Worm (Caenorhabditis elegans) whole organism, dauer: ENCODE data around the gene nas-4.

ENCODE experiments used
- unc-62 ChIP-seq: sonication (generic microtip); optimal IDR thresholded peaks from 2 replicates; lab custom pipeline; 2017; ENCODE audit warnings: missing biosample characterization, missing genetic modification reagents, missing genetic modification characterization

nas-4 gene

DNA sequence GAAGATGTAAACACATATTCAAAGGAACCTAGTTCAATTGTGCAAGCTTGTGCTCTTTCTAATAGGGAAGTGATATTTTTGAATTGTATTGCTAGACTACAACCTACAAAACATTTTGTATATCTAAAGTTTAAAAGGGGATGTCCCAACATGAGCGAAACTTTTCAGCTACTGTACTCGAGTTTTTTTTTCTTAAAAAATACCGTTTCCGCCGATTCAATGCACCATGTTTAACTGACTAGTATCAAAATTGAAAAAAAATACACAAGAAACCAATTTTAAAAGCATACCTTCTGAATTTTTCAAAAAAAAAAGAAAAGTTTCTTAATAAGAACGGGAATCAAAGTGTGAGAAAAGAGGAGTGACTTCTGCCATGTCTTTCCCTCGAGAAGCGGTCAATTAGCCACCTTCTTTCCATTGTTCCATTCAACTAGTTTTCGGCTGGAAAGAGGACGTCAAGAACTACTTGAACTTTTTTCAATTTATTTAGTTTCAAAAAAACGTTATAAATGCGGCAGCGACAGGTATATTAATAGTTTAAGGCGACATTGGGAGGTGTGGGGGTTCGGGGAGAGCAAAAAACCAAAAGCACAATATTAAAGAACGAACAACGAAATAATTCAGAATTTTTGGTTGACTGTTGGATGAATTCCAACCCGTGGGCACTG lies at the start of gene nas-4:
Gene nas-4, minus strand, starts transcription at position 351 of the 668 bp plus-strand sequence.
- no peak for TF ChIP-seq unc-62 (GFP tag; lab: Kevin White, UChicago)

DNA sequence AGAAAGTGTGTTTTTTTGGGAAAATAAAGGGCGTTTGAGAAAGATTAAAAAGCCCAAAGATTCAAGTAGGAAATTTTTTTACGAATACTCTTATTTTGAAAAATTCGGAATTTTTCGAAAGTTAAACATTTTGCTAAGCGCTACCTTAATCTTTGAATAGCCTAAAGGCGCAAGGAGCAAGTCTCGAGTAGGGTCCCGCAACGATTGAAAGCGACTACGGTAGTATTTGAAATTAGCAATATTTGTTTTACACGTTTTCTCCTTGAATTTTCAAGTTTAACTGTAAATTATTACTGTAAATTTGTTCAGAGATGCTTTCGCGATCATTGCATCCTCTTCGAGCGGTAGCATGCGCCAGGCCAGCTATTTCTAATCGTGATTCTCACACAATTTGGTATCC lies 49.5 kb upstream of the nas-4 start, which contains the start of gene nduf-2.2:
Gene nduf-2.2, plus strand, starts transcription at position 310 of the 400 bp plus-strand sequence.
- no peak for TF ChIP-seq unc-62 (GFP tag; lab: Kevin White, UChicago)

DNA sequence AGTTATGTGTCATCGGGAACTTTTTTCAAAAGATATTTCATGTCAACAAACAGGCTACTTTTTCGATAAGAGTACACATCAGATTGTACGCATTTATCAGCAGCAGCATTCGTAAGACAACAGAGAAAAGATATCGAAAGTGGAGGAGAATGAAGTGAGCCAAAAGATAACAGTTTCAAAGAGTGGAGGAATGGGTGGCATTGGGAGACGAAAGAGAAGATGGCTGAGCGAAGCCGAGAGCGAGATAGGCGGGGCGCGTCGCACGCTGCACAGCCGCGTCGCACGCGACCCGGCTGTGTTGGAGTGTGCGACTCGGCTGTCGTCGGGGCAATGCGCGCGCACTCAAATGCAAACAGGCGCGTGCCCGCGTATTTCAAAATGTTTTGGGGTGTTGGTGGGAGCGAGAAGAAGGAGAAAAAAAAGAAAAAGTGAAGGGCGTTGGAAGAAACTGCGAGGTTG lies 48.7 kb upstream of the nas-4 start:
- no peak for TF ChIP-seq unc-62 (GFP tag; lab: Kevin White, UChicago)

DNA sequence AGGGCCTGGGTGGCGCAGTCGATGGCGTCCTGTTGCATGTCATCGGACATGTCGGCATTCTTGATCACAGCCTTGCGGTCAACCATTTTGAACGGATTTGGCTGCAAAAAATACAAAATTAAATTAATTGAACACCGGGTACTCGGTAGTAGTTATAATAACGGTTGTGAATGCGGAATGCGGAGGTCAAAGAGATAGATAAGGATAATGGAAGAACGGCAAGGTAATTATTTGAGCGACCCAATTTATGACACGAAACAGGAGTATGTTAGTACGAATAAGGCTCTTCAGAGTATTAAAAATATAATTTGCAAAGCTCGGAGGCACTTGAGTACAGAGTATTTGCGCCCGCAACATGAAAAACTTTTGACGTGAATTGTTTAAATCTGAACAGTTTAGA lies 48.2 kb upstream of the nas-4 start, which contains the start of gene dlc-1:
Gene dlc-1, minus strand, starts transcription at position 101 of the 400 bp plus-strand sequence.
- no peak for TF ChIP-seq unc-62 (GFP tag; lab: Kevin White, UChicago)

DNA sequence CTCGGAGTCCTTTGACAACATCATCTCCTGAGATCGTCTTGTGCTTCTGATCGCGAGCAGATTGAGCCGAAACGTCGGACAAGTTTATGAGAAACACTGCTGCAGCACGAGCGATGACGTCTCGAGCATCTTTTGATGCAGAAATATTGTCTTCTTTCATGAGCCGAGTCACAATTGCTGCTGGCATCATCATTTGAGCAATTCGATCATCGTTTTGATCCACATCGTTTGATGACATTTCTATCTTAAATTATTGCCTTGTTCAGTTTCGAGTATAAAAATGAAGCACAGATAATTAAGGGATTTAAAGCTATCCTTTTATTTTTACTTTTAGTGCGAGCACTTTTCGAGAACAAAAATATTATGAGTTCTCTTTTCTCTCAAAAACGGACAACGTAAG lies 47.2 kb upstream of the nas-4 start, which contains the start of gene T26A5.8:
Gene T26A5.8, minus strand, starts transcription at position 247 of the 400 bp plus-strand sequence.
- no peak for TF ChIP-seq unc-62 (GFP tag; lab: Kevin White, UChicago)

DNA sequence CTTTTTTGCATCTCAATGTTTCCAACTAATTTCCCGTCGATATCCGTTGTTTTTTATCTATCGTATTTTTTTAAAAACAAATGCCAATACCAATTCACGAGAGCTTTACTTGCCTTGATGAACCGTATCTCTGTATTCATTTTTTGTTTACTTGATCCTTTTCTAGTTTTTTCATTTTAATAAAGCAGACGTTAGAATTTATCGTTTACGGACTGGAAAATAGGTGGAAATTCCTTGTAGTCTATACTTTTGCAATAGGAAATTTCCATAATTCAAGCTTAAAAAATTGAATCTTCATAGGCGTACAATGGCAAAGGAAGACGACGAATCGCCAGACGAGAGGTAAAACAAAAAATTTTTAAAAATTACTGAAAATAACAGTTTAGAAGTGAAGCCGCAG lies 44.4 kb upstream of the nas-4 start, which contains the start of gene algn-1:
Gene algn-1, plus strand, starts transcription at position 301 of the 400 bp plus-strand sequence.
- TF ChIP-seq unc-62 (GFP tag; lab: Kevin White, UChicago): no peak

DNA sequence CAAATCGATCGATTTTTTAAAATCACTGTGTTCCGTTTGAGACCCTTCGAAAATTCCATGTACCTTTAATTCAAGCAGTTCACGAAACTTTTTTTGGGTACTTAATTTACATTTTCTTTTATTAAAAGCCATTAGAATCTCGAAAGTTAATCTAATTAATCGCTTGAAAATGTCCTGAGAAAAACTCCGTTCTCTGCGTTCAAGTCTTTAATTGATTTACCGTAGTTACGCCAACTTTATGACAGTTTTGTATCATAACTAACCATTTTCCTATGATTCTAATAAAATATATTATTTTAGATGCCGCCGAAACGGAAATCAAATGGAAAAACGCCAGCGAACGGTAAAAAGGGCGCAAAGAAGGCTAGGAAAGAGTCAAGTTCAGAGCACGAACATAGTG lies 38.7 kb upstream of the nas-4 start, which contains the start of gene jhdm-1:
Gene jhdm-1, plus strand, starts transcription at position 301 of the 400 bp plus-strand sequence.
- TF ChIP-seq unc-62 (GFP tag; lab: Kevin White, UChicago): no peak

DNA sequence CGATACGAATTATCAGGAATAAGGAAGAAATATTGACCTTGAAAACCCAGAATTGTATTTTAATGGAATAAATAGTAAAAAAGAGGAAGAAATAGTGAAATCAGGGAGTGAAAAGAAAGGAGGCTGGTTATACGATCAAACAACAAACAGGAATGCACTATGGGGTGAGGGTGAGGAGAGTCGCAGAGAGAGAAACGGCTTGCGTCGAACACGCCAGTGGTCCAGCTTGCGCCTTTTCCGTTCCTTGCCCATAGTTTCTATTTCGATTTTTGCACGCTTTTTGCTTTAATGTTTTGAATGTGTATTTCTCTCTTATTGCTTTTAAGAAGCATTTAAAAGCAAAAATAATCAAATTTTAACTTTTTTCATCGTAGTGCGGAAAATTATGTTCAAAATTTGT lies 38.2 kb upstream of the nas-4 start:
- no peak for TF ChIP-seq unc-62 (GFP tag; lab: Kevin White, UChicago)

DNA sequence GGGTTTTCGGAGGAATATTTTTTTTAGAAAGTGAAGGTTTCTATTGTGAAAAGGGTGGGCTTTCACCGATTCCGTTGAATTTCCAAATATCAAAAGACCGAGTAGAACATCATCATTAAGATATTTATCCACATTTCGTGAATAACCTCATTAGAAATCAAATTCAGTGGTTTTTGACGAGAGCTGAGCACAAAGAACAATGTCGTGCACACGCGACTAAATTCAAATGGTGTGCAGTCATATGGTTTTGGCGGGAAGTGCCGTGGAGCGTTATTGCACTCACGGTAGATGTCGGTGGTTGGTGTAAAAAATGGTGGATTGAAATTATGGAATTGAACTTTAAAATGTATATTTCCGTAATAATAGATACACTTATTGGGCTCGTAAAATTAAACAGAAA lies 37.2 kb upstream of the nas-4 start:
- no peak for TF ChIP-seq unc-62 (GFP tag; lab: Kevin White, UChicago)

DNA sequence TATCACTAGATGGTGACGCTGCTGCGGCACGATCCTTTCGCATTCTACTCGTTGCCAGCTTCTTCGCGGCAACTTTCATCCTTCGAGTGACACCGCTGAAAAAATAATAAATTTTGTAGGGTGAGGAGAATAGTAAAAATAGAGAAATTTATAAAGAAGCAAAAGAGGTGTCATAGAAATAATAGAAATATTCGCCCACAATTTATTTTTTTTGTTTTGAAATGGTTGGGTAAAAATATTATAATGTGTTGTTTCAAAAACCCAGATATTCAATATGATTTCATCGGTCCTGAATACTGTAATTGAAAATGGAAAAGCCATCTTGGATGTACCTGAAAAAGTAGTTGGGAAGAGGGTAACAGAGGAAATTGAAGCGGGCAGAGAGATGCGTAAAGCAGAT lies 36.8 kb upstream of the nas-4 start, which contains the start of gene set-1:
Gene set-1, minus strand, starts transcription at position 101 of the 400 bp plus-strand sequence.
- no peak for TF ChIP-seq unc-62 (GFP tag; lab: Kevin White, UChicago)

DNA sequence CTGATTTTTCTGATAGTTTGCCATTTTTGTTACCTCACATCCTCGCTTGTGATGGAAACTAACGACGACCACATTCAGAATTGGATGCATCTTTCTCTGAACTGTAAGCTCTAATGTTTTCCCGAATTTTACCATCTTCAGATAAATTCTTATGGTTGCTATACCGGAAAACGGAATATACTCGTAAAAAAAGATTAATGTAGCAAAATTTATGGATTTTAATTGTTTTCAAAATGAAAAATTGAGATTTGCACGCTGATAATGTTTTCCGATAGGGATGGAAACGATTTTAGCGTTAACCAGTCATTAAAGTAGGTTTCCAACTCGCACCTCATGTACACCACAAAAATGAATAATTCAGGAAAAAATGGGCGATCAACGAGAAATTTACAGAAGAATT lies 35.1 kb upstream of the nas-4 start, which contains the start of gene T26A5.6:
Gene T26A5.6, minus strand, starts transcription at position 101 of the 400 bp plus-strand sequence.
- no peak for TF ChIP-seq unc-62 (GFP tag; lab: Kevin White, UChicago)

DNA sequence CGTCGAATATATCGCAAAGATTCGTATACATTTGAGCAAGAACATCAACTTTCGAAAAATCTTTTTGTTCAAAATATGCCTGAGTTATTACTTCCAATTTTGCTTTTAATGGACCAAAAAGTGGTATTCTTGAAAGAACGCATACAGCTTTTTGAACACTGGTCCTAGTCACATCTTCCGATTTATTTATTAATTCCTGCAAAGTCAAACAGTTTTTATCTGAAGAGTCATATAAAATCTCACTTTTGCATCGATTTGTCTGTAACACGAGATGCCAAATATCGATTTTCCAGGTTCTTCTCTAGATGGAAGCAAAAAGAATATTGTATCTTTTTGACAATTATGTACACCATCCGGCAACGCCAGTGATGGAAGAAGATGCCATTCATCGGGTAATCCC lies 34.4 kb upstream of the nas-4 start:
- TF ChIP-seq unc-62 (GFP tag; lab: Kevin White, UChicago): no peak

DNA sequence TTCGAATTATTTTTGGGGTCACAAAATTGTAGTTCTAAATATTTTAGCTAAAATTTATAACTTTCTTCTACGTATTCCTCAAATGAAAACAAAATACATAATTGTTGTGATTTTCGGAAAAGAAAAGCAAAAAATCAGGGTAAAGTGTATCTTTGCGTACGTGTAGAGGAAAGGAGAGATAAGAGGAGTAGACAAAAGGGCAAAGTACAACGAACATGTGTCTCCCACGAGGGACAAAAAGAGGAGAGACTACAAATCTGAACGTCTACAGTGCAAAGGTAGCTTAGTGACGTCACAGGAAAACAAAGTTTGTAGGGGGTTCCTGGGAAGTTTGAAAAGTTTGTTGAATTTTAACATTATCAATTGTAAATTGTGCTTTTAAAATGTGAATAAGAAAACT lies 32.1 kb upstream of the nas-4 start:
- TF ChIP-seq unc-62 (GFP tag; lab: Kevin White, UChicago): no peak

DNA sequence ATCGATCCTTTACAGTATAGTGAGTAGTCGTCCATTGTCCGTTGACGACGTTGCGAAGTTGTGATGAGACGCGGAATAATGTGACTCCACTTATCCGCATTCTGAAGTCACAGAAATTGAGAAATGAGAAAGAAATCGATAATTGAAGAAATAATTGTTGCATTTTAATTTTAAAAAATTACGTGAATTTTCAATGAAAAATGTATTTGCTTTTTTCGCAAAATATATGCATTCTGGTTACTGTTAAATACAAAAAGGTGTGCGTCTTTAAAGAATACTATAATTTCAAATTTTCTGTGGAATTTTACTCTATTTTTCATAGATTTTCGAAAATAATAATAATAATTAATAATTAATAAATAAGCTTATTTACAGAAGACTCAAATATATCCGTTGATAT lies 31.4 kb upstream of the nas-4 start, which contains the start of gene let-721:
Gene let-721, minus strand, starts transcription at position 101 of the 400 bp plus-strand sequence.
- no peak for TF ChIP-seq unc-62 (GFP tag; lab: Kevin White, UChicago)

DNA sequence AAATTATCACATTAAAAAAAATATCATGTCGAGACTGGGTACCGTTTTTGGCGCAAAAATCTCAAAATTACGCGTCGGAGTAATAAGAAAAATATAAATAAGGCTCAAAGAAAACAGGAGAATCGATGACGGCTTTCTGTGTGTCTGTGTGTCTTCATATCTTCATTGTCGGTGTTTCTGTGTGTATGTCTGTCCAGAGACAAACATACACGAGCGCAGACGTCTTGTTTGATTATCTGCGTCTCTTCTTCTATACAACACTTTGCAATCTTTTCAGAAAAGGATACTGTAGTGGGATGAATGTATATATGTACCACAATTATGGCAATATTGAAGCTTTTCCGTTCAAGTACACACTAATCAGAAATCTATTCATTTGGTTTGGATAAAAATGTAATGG lies 28.9 kb upstream of the nas-4 start, which contains the start of gene C05D11.13:
Gene C05D11.13, minus strand, starts transcription at position 252 of the 400 bp plus-strand sequence.
- TF ChIP-seq unc-62 (GFP tag; lab: Kevin White, UChicago): no peak

DNA sequence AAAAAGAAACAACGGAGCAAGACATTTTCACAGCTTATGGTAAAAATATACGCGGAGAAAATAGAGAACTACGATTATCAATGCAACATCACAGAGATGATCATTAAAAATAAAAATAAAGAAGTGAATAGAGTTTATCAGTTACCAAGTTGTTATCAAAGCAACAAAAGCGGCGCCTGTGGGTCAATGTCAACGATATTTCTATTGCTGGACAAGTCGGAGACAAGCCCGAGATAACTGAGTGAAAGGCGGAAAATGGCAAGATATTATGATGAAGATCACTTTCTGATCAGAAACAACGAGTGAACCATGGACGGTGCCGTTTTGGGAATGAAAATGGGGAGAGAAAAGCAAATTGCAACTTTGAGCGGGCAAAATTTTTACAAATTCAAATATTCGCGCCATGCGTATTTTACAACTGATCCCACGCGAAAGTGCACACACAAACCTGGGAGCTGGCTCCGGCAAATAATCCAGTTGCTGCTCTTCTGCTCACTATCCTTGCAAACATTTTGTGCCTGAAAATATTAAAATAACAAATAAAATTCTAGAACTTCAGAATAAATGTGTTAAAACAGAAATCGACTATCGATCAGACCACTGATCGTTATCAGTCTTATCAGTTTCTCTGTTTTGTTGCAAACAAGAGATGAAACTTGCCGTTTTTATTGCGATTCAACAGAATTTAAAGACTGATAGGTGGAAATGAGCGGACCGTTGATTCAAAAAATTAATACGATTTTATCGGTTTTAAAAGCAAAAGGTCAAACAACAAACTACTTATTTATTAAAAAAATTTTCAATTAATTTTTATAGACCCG lies 27.1 kb upstream of the nas-4 start, which contains the start of gene mel-32:
Gene mel-32, minus strand, starts transcription at position 696 of the 821 bp plus-strand sequence.
- TF ChIP-seq unc-62 (GFP tag; lab: Kevin White, UChicago): no peak
